Worm (Caenorhabditis elegans): ENCODE measurements around the gene F13A7.12.
A peak's percentile ranks its signal among the peaks of the same experiment; 100 is the strongest.

Gene F13A7.12

DNA sequence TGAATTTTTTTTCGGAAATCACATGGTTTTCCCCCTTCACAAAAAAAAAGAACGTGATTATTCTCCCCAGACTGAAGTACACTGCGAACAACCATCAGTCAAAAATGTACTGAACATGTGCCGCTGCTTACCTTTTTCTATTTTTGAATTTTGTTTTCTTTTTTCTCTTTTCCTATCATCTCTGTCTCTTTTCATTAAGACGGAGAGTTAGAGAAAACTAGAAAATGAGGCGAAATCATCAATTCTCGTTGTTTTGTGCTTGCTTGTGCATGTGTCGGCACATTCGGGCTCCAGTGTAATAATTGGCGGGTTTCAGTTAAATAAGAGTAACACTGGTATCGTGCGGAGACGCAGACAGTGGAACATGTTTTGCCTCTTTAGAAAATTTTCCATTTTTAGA is 43.6 kb upstream of the F13A7.12 start (continued):
- peak; percentile 43 for TF ChIP-seq nhr-20 (tag; optimal IDR thresholded peaks at IDR 0.05)
- TF ChIP-seq C16A3.4 (tag; optimal IDR thresholded peaks at IDR 0.05): peak; percentile 12
- TF ChIP-seq lin-14 (GFP tag; optimal IDR thresholded peaks at IDR 0.05): peak; percentile 72

DNA sequence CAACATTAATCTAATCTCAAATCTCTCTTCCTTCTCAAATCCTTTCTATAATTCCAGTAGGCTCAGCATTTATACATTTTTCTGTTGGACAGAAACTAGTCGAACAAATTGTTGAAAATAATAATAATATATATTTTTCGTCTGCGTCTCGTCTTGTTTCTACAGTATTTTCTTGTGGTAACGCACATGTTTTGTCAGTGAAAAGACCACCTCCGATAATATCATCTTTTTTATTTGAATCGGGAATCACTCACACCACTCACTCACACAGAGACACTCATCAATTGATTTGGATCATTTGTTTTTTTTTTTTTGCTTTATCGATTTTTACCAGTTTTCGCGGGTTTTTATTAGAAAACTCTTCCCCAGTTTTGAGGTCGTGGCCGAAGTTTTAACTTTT is 41.2 kb upstream of the F13A7.12 start:
- TF ChIP-seq nhr-237 (tag; optimal IDR thresholded peaks at IDR 0.05) (no peak), alr-1 (tag; optimal IDR thresholded peaks at IDR 0.05; ENCODE audit: borderline replicate concordance) (no peak), C34B4.2 (tag; optimal IDR thresholded peaks at IDR 0.05) (no peak), zag-1 (tag; optimal IDR thresholded peaks at IDR 0.05) (no peak), egl-13 (tag; optimal IDR thresholded peaks at IDR 0.05) (no peak), lin-15B (tag; optimal IDR thresholded peaks at IDR 0.05) (no peak), isw-1 (GFP tag; IDR thresholded peaks at IDR 0.05) (no peak), pag-3 (tag; optimal IDR thresholded peaks at IDR 0.05; ENCODE audit: borderline replicate concordance, insufficient read depth) (no peak), nhr-11 (tag; optimal IDR thresholded peaks at IDR 0.05) (no peak), sptf-1 (tag; optimal IDR thresholded peaks at IDR 0.05) (no peak), egl-27 (tag; optimal IDR thresholded peaks at IDR 0.05) (no peak), ces-1 (GFP tag; optimal IDR thresholded peaks at IDR 0.05) (no peak), elt-3 (tag; optimal IDR thresholded peaks at IDR 0.05) (peak in 1 of 6 experiments; percentile 31), elt-2 (tag; optimal IDR thresholded peaks at IDR 0.05) (no peak), sup-37 (GFP tag; optimal IDR thresholded peaks at IDR 0.05) (no peak), nhr-20 (tag; optimal IDR thresholded peaks at IDR 0.05) (no peak), ceh-90 (tag; optimal IDR thresholded peaks at IDR 0.05) (no peak), ceh-8 (GFP tag; optimal IDR thresholded peaks at IDR 0.05) (no peak), unc-62 (GFP tag; optimal IDR thresholded peaks at IDR 0.05) (no peak), skn-1 (tag; optimal IDR thresholded peaks at IDR 0.05) (peak; percentile 44), fkh-4 (tag; optimal IDR thresholded peaks at IDR 0.05; ENCODE audit: borderline replicate concordance) (no peak), lin-39 (tag; optimal IDR thresholded peaks at IDR 0.05) (no peak), nhr-12 (tag; optimal IDR thresholded peaks at IDR 0.05) (no peak), C16A3.4 (tag; optimal IDR thresholded peaks at IDR 0.05) (no peak), pqm-1 (tag; optimal IDR thresholded peaks at IDR 0.05) (no peak), lin-13 (GFP tag; optimal IDR thresholded peaks at IDR 0.05) (no peak), rnt-1 (tag; optimal IDR thresholded peaks at IDR 0.05) (no peak), xbp-1 (tag; optimal IDR thresholded peaks at IDR 0.05) (no peak), fos-1 (tag; optimal IDR thresholded peaks at IDR 0.05) (no peak), nhr-47 (tag; optimal IDR thresholded peaks at IDR 0.05) (no peak), mdl-1 (tag; optimal IDR thresholded peaks at IDR 0.05) (no peak), snpc-4 (tag; optimal IDR thresholded peaks at IDR 0.05) (no peak), ceh-82 (tag; optimal IDR thresholded peaks at IDR 0.05) (no peak), nhr-76 (tag; optimal IDR thresholded peaks at IDR 0.05) (no peak), efl-3 (GFP tag; optimal IDR thresholded peaks at IDR 0.05) (no peak), unc-130 (tag; optimal IDR thresholded peaks at IDR 0.05) (no peak), fkh-8 (tag; optimal IDR thresholded peaks at IDR 0.05) (no peak), lin-35 (GFP tag; optimal IDR thresholded peaks at IDR 0.05) (peak in 1 of 2 experiments; percentile 6), jun-1 (tag; optimal IDR thresholded peaks at IDR 0.05) (no peak), mep-1 (tag; optimal IDR thresholded peaks at IDR 0.05) (peak; percentile 40), zip-4 (GFP tag; optimal IDR thresholded peaks at IDR 0.05) (no peak), grh-1 (GFP tag; IDR thresholded peaks at IDR 0.05) (no peak), lsy-2 (tag; optimal IDR thresholded peaks at IDR 0.05) (peak in 1 of 2 experiments; percentile 14), ztf-11 (tag; optimal IDR thresholded peaks at IDR 0.05) (no peak), swsn-7 (tag; optimal IDR thresholded peaks at IDR 0.05) (no peak), efl-1 (optimal IDR thresholded peaks at IDR 0.05) (no peak), efl-1 (GFP tag; optimal IDR thresholded peaks at IDR 0.05 in 1 of 2) (no peak), blmp-1 (tag; optimal IDR thresholded peaks at IDR 0.05) (peak; percentile 55), ets-5 (GFP tag; IDR thresholded peaks at IDR 0.05) (no peak), mab-9 (GFP tag; IDR thresholded peaks at IDR 0.05) (no peak), nhr-28 (tag; optimal IDR thresholded peaks at IDR 0.05) (no peak)

Measured in whole organism, L1 larva.